Worm (Caenorhabditis elegans) whole organism, L4 larva: ENCODE results near the gene F09F7.6.

ENCODE experiments used
- F37D6.2 ChIP-seq: sonication (generic microtip); optimal IDR thresholded peaks from 2 replicates; lab custom pipeline; 2016; ENCODE audit warnings: mild to moderate bottlenecking, missing genetic modification characterization, missing compliant biosample characterization
- F49E8.2 ChIP-seq: sonication (generic microtip); optimal IDR thresholded peaks from 2 replicates; lab custom pipeline; 2016; ENCODE audit warnings: missing compliant biosample characterization, mild to moderate bottlenecking, missing genetic modification characterization, borderline replicate concordance
- R02D3.7 ChIP-seq: fragments of 150-350 bp; sonication (generic microtip); optimal IDR thresholded peaks from 3 replicates; lab custom pipeline; 2014; ENCODE audit warnings: missing biosample characterization, missing genetic modification characterization
- T20F7.1 ChIP-seq: fragments of 200-800 bp; sonication (Bioruptor generic); optimal IDR thresholded peaks from 2 replicates; lab custom pipeline; 2018; ENCODE audit warnings: mild to moderate bottlenecking, missing genetic modification characterization, missing compliant biosample characterization
- Y105C5A.15 ChIP-seq: fragments of 200-800 bp; sonication (Bioruptor generic); IDR thresholded peaks from 2 replicates; pipeline ENCODE4 v1.3.6; 2022; ENCODE audit warnings: missing genetic modification characterization, missing compliant biosample characterization
- Y48G9A.11 ChIP-seq: fragments of 200-800 bp; sonication (Bioruptor generic); IDR thresholded peaks from 2 replicates; pipeline ENCODE4 v1.3.6; 2022; ENCODE audit warnings: missing genetic modification reagents, missing genetic modification characterization, missing compliant biosample characterization
- aha-1 ChIP-seq: fragments of 150-350 bp; peaks from one replicate; lab custom pipeline; 2014; ENCODE audit warnings: missing biosample characterization, missing genetic modification characterization
- aly-2 ChIP-seq: sonication (generic microtip); optimal IDR thresholded peaks from 2 replicates; lab custom pipeline; 2018; ENCODE audit warnings: missing biosample characterization, missing genetic modification characterization
- ceh-20 ChIP-seq: fragments of 200-800 bp; sonication (Bioruptor generic); IDR thresholded peaks from 2 replicates; pipeline ENCODE4 v1.3.6; 2022; ENCODE audit warnings: missing genetic modification reagents, missing genetic modification characterization, missing compliant biosample characterization
- ceh-28 ChIP-seq: fragments of 150-350 bp; optimal IDR thresholded peaks from 2 replicates; lab custom pipeline; 2014; ENCODE audit warnings: missing biosample characterization, missing genetic modification reagents, missing genetic modification characterization
- ceh-62 ChIP-seq: sonication (generic microtip); optimal IDR thresholded peaks from 2 replicates; lab custom pipeline; 2017; ENCODE audit warnings: missing biosample characterization, missing genetic modification characterization
- ces-1 ChIP-seq: fragments of 150-350 bp; sonication (generic microtip); optimal IDR thresholded peaks from 4 replicates; lab custom pipeline; 2014; ENCODE audit warnings: missing biosample characterization, missing genetic modification reagents, missing genetic modification characterization
- ctbp-1 ChIP-seq: fragments of 200-800 bp; sonication (Bioruptor generic); IDR thresholded peaks from 2 replicates; pipeline ENCODE4 v1.3.6; 2022; ENCODE audit warnings: missing genetic modification reagents, missing genetic modification characterization, missing compliant biosample characterization
- daf-16 ChIP-seq, 3 experiments: sonication (generic microtip); optimal IDR thresholded peaks; 2 replicates each; lab custom pipeline; 2016 to 2017; ENCODE audit warnings: missing genetic modification characterization in 3 of 3, missing genetic modification reagents in 3 of 3, mild to moderate bottlenecking in 2 of 3, missing compliant biosample characterization in 2 of 3, missing biosample characterization in 1 of 3, moderate library complexity in 1 of 3
- dpl-1 ChIP-seq: fragments of 150-350 bp; optimal IDR thresholded peaks from 2 replicates; lab custom pipeline; 2014; ENCODE audit warnings: missing biosample characterization, missing genetic modification reagents, missing genetic modification characterization
- duxl-1 ChIP-seq: sonication (generic microtip); optimal IDR thresholded peaks from 2 replicates; lab custom pipeline; 2016; ENCODE audit warnings: mild to moderate bottlenecking, missing genetic modification characterization, moderate library complexity, missing compliant biosample characterization; ENCODE audit not compliant: poor library complexity
- dve-1 ChIP-seq: sonication (generic microtip); optimal IDR thresholded peaks from 2 replicates; lab custom pipeline; 2017; ENCODE audit warnings: antibody characterized with exemption, mild to moderate bottlenecking, missing genetic modification characterization, missing compliant biosample characterization; ENCODE audit not compliant: insufficient read depth
- fkh-10 ChIP-seq: fragments of 150-350 bp; optimal IDR thresholded peaks from 2 replicates; lab custom pipeline; 2014; ENCODE audit warnings: missing biosample characterization, missing genetic modification reagents, missing genetic modification characterization
- gei-8 ChIP-seq: fragments of 200-800 bp; sonication (Bioruptor generic); optimal IDR thresholded peaks from 2 replicates; lab custom pipeline; 2018; ENCODE audit warnings: mild to moderate bottlenecking, missing genetic modification characterization, missing compliant biosample characterization
- hlh-11 ChIP-seq: fragments of 200-800 bp; sonication (Bioruptor generic); optimal IDR thresholded peaks from 2 replicates; lab custom pipeline; 2018; ENCODE audit warnings: mild to moderate bottlenecking, missing genetic modification characterization, missing compliant biosample characterization
- hlh-30 ChIP-seq: sonication (generic microtip); optimal IDR thresholded peaks from 2 replicates; lab custom pipeline; 2017; ENCODE audit warnings: antibody characterized with exemption, mild to moderate bottlenecking, missing genetic modification characterization, missing compliant biosample characterization; ENCODE audit not compliant: insufficient read depth
- jun-1 ChIP-seq: fragments of 150-350 bp; optimal IDR thresholded peaks from 2 replicates; lab custom pipeline; 2014; ENCODE audit warnings: missing biosample characterization, missing genetic modification reagents, missing genetic modification characterization
- lin-1 ChIP-seq: fragments of 200-800 bp; sonication (Bioruptor generic); IDR thresholded peaks from 2 replicates; pipeline ENCODE4 v1.3.6; 2022; ENCODE audit warnings: missing genetic modification reagents, missing genetic modification characterization, missing compliant biosample characterization
- lin-29 ChIP-seq: fragments of 200-800 bp; sonication (Bioruptor generic); IDR thresholded peaks from 2 replicates; pipeline ENCODE4 v1.3.6; 2022; ENCODE audit warnings: missing genetic modification reagents, missing genetic modification characterization, missing compliant biosample characterization
- lin-38 ChIP-seq: fragments of 200-800 bp; sonication (Bioruptor generic); IDR thresholded peaks from 2 replicates; pipeline ENCODE4 v1.3.6; 2022; ENCODE audit warnings: missing genetic modification reagents, missing genetic modification characterization, missing compliant biosample characterization
- lsy-2 ChIP-seq, 2 experiments: fragments of 150-350 bp in 1 of 2; sonication (generic microtip) in 1 of 2; optimal IDR thresholded peaks; 2 replicates each; lab custom pipeline; 2014 to 2017; ENCODE audit warnings: missing biosample characterization in 2 of 2, missing genetic modification characterization in 2 of 2
- madf-5 ChIP-seq, 2 experiments: fragments of 200-800 bp; sonication (Bioruptor generic); IDR thresholded peaks; 2 replicates each; pipeline ENCODE4 v1.3.6; 2022; ENCODE audit warnings: missing compliant biosample characterization in 2 of 2, missing genetic modification characterization in 2 of 2
- mes-2 ChIP-seq: sonication (generic microtip); optimal IDR thresholded peaks from 2 replicates; lab custom pipeline; 2016; ENCODE audit warnings: missing genotype, mild to moderate bottlenecking, missing genetic modification characterization, missing compliant biosample characterization; ENCODE audit not compliant: poor library complexity, severe bottlenecking
- mxl-3 ChIP-seq: fragments of 200-800 bp; sonication (Bioruptor generic); optimal IDR thresholded peaks from 2 replicates; lab custom pipeline; 2018; ENCODE audit warnings: mild to moderate bottlenecking, missing genetic modification characterization, missing compliant biosample characterization
- nhr-102 ChIP-seq: sonication (generic microtip); optimal IDR thresholded peaks from 2 replicates; lab custom pipeline; 2016; ENCODE audit warnings: mild to moderate bottlenecking, missing genetic modification characterization, moderate library complexity, missing compliant biosample characterization
- nhr-11 ChIP-seq: fragments of 150-350 bp; optimal IDR thresholded peaks from 2 replicates; lab custom pipeline; 2014; ENCODE audit warnings: missing biosample characterization, missing genetic modification characterization
- nhr-111 ChIP-seq: fragments of 200-800 bp; sonication (Bioruptor generic); optimal IDR thresholded peaks from 2 replicates; lab custom pipeline; 2018; ENCODE audit warnings: mild to moderate bottlenecking, missing genetic modification characterization, missing compliant biosample characterization
- nhr-28 ChIP-seq: fragments of 150-350 bp; optimal IDR thresholded peaks from 2 replicates; lab custom pipeline; 2014; ENCODE audit warnings: missing biosample characterization, missing genetic modification characterization
- nhr-41 ChIP-seq: fragments of 200-800 bp; sonication (Bioruptor generic); IDR thresholded peaks from 2 replicates; pipeline ENCODE4 v1.3.6; 2022; ENCODE audit warnings: missing genetic modification reagents, missing genetic modification characterization, missing compliant biosample characterization
- nhr-42 ChIP-seq: fragments of 200-800 bp; sonication (Bioruptor generic); IDR thresholded peaks from 2 replicates; pipeline ENCODE4 v1.3.6; 2022; ENCODE audit warnings: missing genetic modification characterization, missing compliant biosample characterization
- nhr-48 ChIP-seq: sonication (generic microtip); optimal IDR thresholded peaks from 2 replicates; lab custom pipeline; 2016; ENCODE audit warnings: mild to moderate bottlenecking, missing genetic modification characterization, missing compliant biosample characterization
- nhr-6 ChIP-seq: fragments of 150-350 bp; optimal IDR thresholded peaks from 2 replicates; lab custom pipeline; 2014; ENCODE audit warnings: missing biosample characterization, missing genetic modification characterization
- nhr-76 ChIP-seq: fragments of 150-350 bp; optimal IDR thresholded peaks from 2 replicates; lab custom pipeline; 2014; ENCODE audit warnings: missing biosample characterization, missing genetic modification characterization
- nhr-77 ChIP-seq: fragments of 150-350 bp; optimal IDR thresholded peaks from 2 replicates; lab custom pipeline; 2014; ENCODE audit warnings: missing biosample characterization, missing genetic modification characterization
- php-3 ChIP-seq: fragments of 200-800 bp; sonication (Bioruptor generic); IDR thresholded peaks from 2 replicates; pipeline ENCODE4 v1.3.6; 2022; ENCODE audit warnings: missing genetic modification reagents, missing genetic modification characterization, missing compliant biosample characterization
- pqm-1 ChIP-seq: sonication (generic microtip); optimal IDR thresholded peaks from 2 replicates; lab custom pipeline; 2017; ENCODE audit warnings: missing biosample characterization, missing genetic modification characterization
- rbr-2 ChIP-seq: sonication (generic microtip); optimal IDR thresholded peaks from 2 replicates; lab custom pipeline; 2016; ENCODE audit warnings: missing genotype, missing genetic modification characterization, missing compliant biosample characterization
- set-16 ChIP-seq: fragments of 200-800 bp; sonication (Bioruptor generic); IDR thresholded peaks from 2 replicates; pipeline ENCODE4 v1.3.6; 2022; ENCODE audit warnings: missing genetic modification reagents, missing genetic modification characterization, missing compliant biosample characterization
- snpc-1.2 ChIP-seq: fragments of 200-800 bp; sonication (Bioruptor generic); IDR thresholded peaks from 2 replicates; pipeline ENCODE4 v1.3.6; 2022; ENCODE audit warnings: missing genetic modification reagents, missing genetic modification characterization, missing compliant biosample characterization
- spr-1 ChIP-seq: sonication (generic microtip); optimal IDR thresholded peaks from 2 replicates; lab custom pipeline; 2016; ENCODE audit warnings: mild to moderate bottlenecking, missing genetic modification characterization, missing compliant biosample characterization
- unc-39 ChIP-seq: sonication (generic microtip); optimal IDR thresholded peaks from 2 replicates; lab custom pipeline; 2017; ENCODE audit warnings: missing biosample characterization, missing genetic modification characterization

F09F7.6 gene

DNA sequence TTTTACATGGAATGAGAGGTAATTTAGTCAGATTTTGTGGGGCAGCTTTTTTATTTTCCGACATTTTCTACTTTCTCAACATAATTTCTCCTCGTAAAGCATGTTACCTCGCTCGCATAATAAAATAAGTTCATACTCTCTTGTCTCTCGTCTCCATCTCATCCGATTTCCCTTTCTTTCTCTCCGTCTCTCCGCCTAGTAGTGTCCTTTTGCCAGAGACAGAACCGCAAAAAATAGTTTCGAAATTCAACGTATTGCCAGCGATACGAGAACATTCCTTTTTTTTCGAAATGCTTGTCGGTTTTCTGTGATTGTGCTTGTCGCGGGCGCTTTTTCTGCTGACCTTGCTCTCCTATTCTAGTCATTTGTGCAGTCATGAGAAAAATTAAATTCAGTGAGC, 47.8 kb downstream of the F09F7.6 start (continued):
- TF ChIP-seq spr-1 (tag; lab: Kevin White, UChicago) (no peak), daf-16 (GFP tag; optimal IDR thresholded peaks at IDR 0.05; lab: Kevin White, UChicago) (no peak), daf-16 (tag; optimal IDR thresholded peaks at IDR 0.05; lab: Kevin White, UChicago) (peak; percentile 34), dpl-1 (GFP tag; lab: Kevin White, UChicago) (peak; percentile 44), php-3 (GFP tag; lab: Robert Waterston, UW) (0 out of 2 replicates have a peak, but pooled peaks have one; percentile 40), fkh-10 (GFP tag; lab: Kevin White, UChicago) (peak; percentile 30), aha-1 (peak; percentile 54), mxl-3 (GFP tag; lab: Kevin White, UChicago) (peak; percentile 35), nhr-6 (tag; lab: Kevin White, UChicago) (peak; percentile 35), dve-1 (tag; lab: Kevin White, UChicago) (peak; percentile 77), rbr-2 (tag; lab: Kevin White, UChicago) (peak; percentile 36), ceh-28 (tag; lab: Kevin White, UChicago) (no peak), pqm-1 (tag; lab: Kevin White, UChicago) (peak; percentile 31), ces-1 (peak; percentile 43), hlh-30 (tag; lab: Kevin White, UChicago) (peak; percentile 52), nhr-28 (tag; lab: Kevin White, UChicago) (peak; percentile 43), hlh-11 (tag; lab: Kevin White, UChicago) (peak; percentile 66), lin-1 (GFP tag; lab: Robert Waterston, UW) (peak; percentile 50; the same call in 1 of the 2 replicates), lsy-2 (tag; optimal IDR thresholded peaks at IDR 0.05; lab: Kevin White, UChicago) (peak in 1 of 2 experiments; percentile 75)

DNA sequence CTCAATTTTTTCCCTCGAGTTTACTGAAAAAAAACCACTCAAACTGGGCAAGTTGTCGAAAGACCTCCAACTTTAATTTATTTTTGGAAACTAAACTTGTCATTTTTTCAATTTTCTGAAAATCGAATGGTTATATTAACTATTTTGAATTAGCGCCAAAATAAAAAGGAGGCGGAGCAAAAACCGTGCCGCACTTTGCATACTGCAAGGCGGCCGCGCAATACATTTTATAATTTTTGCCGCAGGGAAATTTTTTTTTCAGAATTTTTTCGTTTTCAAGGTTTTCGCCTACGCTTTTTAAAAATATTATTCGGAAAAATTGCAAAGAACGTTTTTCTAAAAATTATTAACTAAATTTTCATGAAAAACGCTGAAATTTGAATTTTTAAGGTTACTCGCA, 48.3 kb downstream of the F09F7.6 start:
- TF ChIP-seq nhr-48, result no peak
- TF ChIP-seq mes-2 (tag; lab: Kevin White, UChicago), result peak; percentile 37
- peak; percentile 25 for TF ChIP-seq lin-38 (GFP tag; lab: Robert Waterston, UW)
- peak; percentile 81 for TF ChIP-seq Y48G9A.11 (GFP tag; lab: Robert Waterston, UW)
- peak; percentile 68 for TF ChIP-seq aha-1
- peak; percentile 30 for TF ChIP-seq F49E8.2
- no peak for TF ChIP-seq nhr-41 (GFP tag; lab: Robert Waterston, UW)

DNA sequence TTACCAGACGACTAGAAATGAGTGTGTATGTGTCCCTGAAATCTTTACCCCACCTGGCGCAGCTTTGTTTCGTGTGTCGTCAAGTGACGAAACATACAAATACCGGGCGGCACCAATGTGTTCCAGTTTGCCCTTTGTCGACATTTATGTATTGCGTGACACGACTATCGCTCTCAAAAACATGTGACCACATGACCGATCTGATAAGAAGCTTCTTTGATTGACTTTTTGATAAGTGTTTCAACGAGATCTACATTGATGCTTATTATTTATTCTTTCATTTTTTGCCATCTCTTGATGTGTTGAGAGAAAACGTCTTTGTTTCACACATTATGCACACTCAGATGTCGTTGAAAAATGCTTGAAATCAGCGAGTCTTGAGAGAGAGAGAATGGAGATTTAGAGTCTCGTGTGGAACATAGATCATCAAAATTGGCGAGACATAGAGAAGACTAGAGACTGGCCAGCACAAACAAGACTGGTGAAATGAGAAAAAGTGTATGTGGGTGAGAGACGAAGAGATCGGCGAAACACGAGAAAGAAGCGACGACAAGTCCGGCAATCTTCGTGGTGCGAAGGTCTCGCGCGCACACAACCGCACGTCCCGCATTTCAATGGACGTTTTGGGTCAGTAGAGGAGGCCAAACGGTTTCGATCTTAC, 48.9 kb downstream of the F09F7.6 start:
- TF ChIP-seq lin-29 (GFP tag; lab: Robert Waterston, UW), result no peak
- TF ChIP-seq gei-8 (GFP tag; lab: Kevin White, UChicago), result no peak
- TF ChIP-seq ceh-62 (tag; lab: Kevin White, UChicago), result no peak
- peak; percentile 46 for TF ChIP-seq nhr-11 (tag; lab: Kevin White, UChicago)
- no peak for TF ChIP-seq F37D6.2 (tag; lab: Kevin White, UChicago)
- peak; percentile 91 for TF ChIP-seq hlh-30 (tag; lab: Kevin White, UChicago)
- TF ChIP-seq ceh-20 (GFP tag; lab: Robert Waterston, UW), result no peak
- peak; percentile 45 for TF ChIP-seq nhr-77 (tag; lab: Kevin White, UChicago)
- no peak for TF ChIP-seq ctbp-1 (GFP tag; lab: Robert Waterston, UW)
- TF ChIP-seq madf-5 (GFP tag; IDR thresholded peaks at IDR 0.05; lab: Robert Waterston, UW), result no peak
- peak; percentile 92 for TF ChIP-seq dve-1 (tag; lab: Kevin White, UChicago)
- no peak; the same call in 1 of the 2 replicates for TF ChIP-seq lin-1 (GFP tag; lab: Robert Waterston, UW)
- TF ChIP-seq nhr-28 (tag; lab: Kevin White, UChicago), result peak; percentile 67
- TF ChIP-seq nhr-102 (tag; lab: Kevin White, UChicago), result peak; percentile 42
- TF ChIP-seq R02D3.7 (tag; lab: Kevin White, UChicago), result no peak
- no peak for TF ChIP-seq Y105C5A.15 (GFP tag; lab: Robert Waterston, UW)
- TF ChIP-seq nhr-76, result no peak
- peak; percentile 46 for TF ChIP-seq fkh-10 (GFP tag; lab: Kevin White, UChicago)
- no peak for TF ChIP-seq jun-1 (tag; lab: Kevin White, UChicago)
- peak; percentile 43; the same call in 1 of the 2 replicates for TF ChIP-seq set-16 (GFP tag; lab: Robert Waterston, UW)
- TF ChIP-seq unc-39 (tag; lab: Kevin White, UChicago), result no peak
- peak; percentile 85 for TF ChIP-seq T20F7.1 (GFP tag; lab: Kevin White, UChicago)
- no peak for TF ChIP-seq duxl-1 (tag; lab: Kevin White, UChicago)
- TF ChIP-seq snpc-1.2 (GFP tag; lab: Robert Waterston, UW), result no peak
- no peak for TF ChIP-seq aly-2 (tag; lab: Kevin White, UChicago)
- TF ChIP-seq nhr-42 (GFP tag; lab: Robert Waterston, UW), result no peak
- no peak for TF ChIP-seq nhr-111 (GFP tag; lab: Kevin White, UChicago)
